Fruit fly (Drosophila melanogaster) Kc167 (cell line): ENCODE measurements around the gene jvl.

Experiments
- Sin3A ChIP-seq: fragments of >200 bp; optimal IDR thresholded peaks from 2 replicates; lab custom pipeline; 2018; ENCODE audit warnings: missing external identifiers
- h ChIP-seq: fragments of >200 bp; optimal IDR thresholded peaks from 3 replicates; lab custom pipeline; 2018; ENCODE audit warnings: missing external identifiers
- insv ChIP-seq: fragments of >200 bp; optimal IDR thresholded peaks from 3 replicates; lab custom pipeline; 2018; ENCODE audit warnings: missing external identifiers
- psq ChIP-seq: fragments of >200 bp; optimal IDR thresholded peaks from 2 replicates; lab custom pipeline; 2017; ENCODE audit warnings: missing external identifiers

DNA sequence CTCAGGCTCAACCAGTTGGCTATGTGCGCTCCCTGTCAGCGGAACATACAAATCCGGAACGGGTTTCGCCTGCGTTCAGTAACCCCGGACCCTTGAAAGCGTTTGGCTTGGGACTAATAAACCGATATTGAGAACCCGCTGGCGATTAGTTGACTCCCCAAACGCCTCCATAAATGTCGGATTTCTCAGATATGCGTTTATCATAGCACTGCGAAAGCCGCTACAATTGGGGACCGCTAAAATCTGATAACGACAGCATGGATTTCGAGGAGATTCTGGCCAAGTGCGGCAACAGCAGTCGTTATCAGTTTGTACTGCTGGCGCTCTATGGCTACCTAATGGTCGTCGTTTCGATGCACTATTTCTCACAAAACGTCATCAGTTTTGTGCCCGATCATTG is 54.9 kb downstream of the jvl start, which contains the start of gene CG14855:
- TF ChIP-seq h (lab: Kevin White, UChicago) (no peak), insv (no peak), Sin3A (lab: Kevin White, UChicago) (no peak), psq (lab: Kevin White, UChicago) (no peak)
